Worm (Caenorhabditis elegans) whole organism, L1 larva: ENCODE data around the gene sam-4.

Experiments used
- F16B12.6 ChIP-seq: fragments of 150-350 bp; optimal IDR thresholded peaks from 2 replicates; lab custom pipeline; 2014; ENCODE audit warnings: missing biosample characterization, missing genetic modification characterization
- ceh-8 ChIP-seq: fragments of 200-800 bp; sonication (Bioruptor generic); optimal IDR thresholded peaks from 2 replicates; lab custom pipeline; 2018; ENCODE audit warnings: mild to moderate bottlenecking, missing genetic modification characterization, moderate library complexity, missing compliant biosample characterization
- ceh-88 ChIP-seq: fragments of 200-800 bp; sonication (Bioruptor generic); IDR thresholded peaks from 2 replicates; pipeline ENCODE4 v1.3.6; 2022; ENCODE audit warnings: missing genetic modification characterization, missing compliant biosample characterization
- dpl-1 ChIP-seq, 3 experiments: fragments of 150-350 bp in 2 of 3; sonication (generic microtip) in 1 of 3; optimal IDR thresholded peaks; 2 replicates each; lab custom pipeline; 2014 to 2017; ENCODE audit warnings: missing biosample characterization in 3 of 3, missing genetic modification characterization in 3 of 3, missing genetic modification reagents in 3 of 3
- efl-1 ChIP-seq, 4 experiments: fragments of 150-350 bp; optimal IDR thresholded peaks in 3 of 4; peaks in 1 of 4; 1 replicate in 1 of 4; 2 replicates in 3 of 4; lab custom pipeline; 2014; ENCODE audit warnings: missing biosample characterization in 2 of 4, missing genetic modification characterization in 2 of 4, missing genetic modification reagents in 2 of 4
- efl-3 ChIP-seq: fragments of 200-800 bp; sonication (Bioruptor generic); optimal IDR thresholded peaks from 2 replicates; lab custom pipeline; 2018; ENCODE audit warnings: mild to moderate bottlenecking, missing genetic modification characterization, missing compliant biosample characterization
- elt-3 ChIP-seq, 6 experiments: fragments of 150-350 bp in 1 of 6; sonication (generic microtip); optimal IDR thresholded peaks; 2 replicates each; lab custom pipeline; 2017 to 2018; ENCODE audit warnings: missing biosample characterization in 6 of 6, missing genetic modification characterization in 6 of 6, inconsistent platforms in 1 of 6
- fkh-10 ChIP-seq: sonication (generic microtip); optimal IDR thresholded peaks from 2 replicates; lab custom pipeline; 2017; ENCODE audit warnings: missing biosample characterization, missing genetic modification reagents, missing genetic modification characterization
- fkh-4 ChIP-seq: sonication (generic microtip); optimal IDR thresholded peaks from 2 replicates; lab custom pipeline; 2016; ENCODE audit warnings: missing compliant biosample characterization, missing genetic modification characterization, borderline replicate concordance
- fos-1 ChIP-seq: fragments of 150-350 bp; optimal IDR thresholded peaks from 2 replicates; lab custom pipeline; 2014; ENCODE audit warnings: missing biosample characterization, missing genetic modification characterization
- hpl-2 ChIP-seq: fragments of 150-350 bp; optimal IDR thresholded peaks from 2 replicates; lab custom pipeline; 2014; ENCODE audit warnings: missing biosample characterization, missing genetic modification reagents, missing genetic modification characterization
- isw-1 ChIP-seq: fragments of 200-800 bp; sonication (Bioruptor generic); IDR thresholded peaks from 2 replicates; pipeline ENCODE4 v1.3.6; 2022; ENCODE audit warnings: missing genetic modification characterization, missing compliant biosample characterization
- lin-13 ChIP-seq: fragments of 150-350 bp; optimal IDR thresholded peaks from 2 replicates; lab custom pipeline; 2014; ENCODE audit warnings: missing biosample characterization, missing genetic modification reagents, missing genetic modification characterization
- lin-14 ChIP-seq: fragments of 200-800 bp; sonication (Bioruptor generic); optimal IDR thresholded peaks from 2 replicates; lab custom pipeline; 2018; ENCODE audit warnings: mild to moderate bottlenecking, missing genetic modification characterization, moderate library complexity, missing compliant biosample characterization
- lin-35 ChIP-seq, 2 experiments: fragments of 150-350 bp; optimal IDR thresholded peaks; 2 replicates each; lab custom pipeline; 2014; ENCODE audit warnings: missing biosample characterization in 2 of 2, missing genetic modification characterization in 2 of 2, missing genetic modification reagents in 2 of 2
- lsy-2 ChIP-seq, 2 experiments: fragments of 150-350 bp; optimal IDR thresholded peaks; 2 replicates each; lab custom pipeline; 2014; ENCODE audit warnings: missing biosample characterization in 2 of 2, missing genetic modification characterization in 2 of 2
- mab-9 ChIP-seq: fragments of 200-800 bp; sonication (Bioruptor generic); IDR thresholded peaks from 2 replicates; pipeline ENCODE4 v1.3.6; 2022; ENCODE audit warnings: missing genetic modification reagents, missing genetic modification characterization, missing compliant biosample characterization
- nhr-11 ChIP-seq: fragments of 150-350 bp; optimal IDR thresholded peaks from 2 replicates; lab custom pipeline; 2014; ENCODE audit warnings: missing biosample characterization, missing genetic modification characterization
- nhr-20 ChIP-seq: sonication (generic microtip); optimal IDR thresholded peaks from 2 replicates; lab custom pipeline; 2016; ENCODE audit warnings: mild to moderate bottlenecking, missing genetic modification characterization, missing compliant biosample characterization
- nhr-47 ChIP-seq: sonication (generic microtip); optimal IDR thresholded peaks from 2 replicates; lab custom pipeline; 2016; ENCODE audit warnings: mild to moderate bottlenecking, missing genetic modification characterization, moderate library complexity, missing compliant biosample characterization
- nhr-90 ChIP-seq: sonication (generic microtip); optimal IDR thresholded peaks from 2 replicates; lab custom pipeline; 2016; ENCODE audit warnings: mild to moderate bottlenecking, missing genetic modification characterization, missing compliant biosample characterization; ENCODE audit not compliant: poor library complexity
- skn-1 ChIP-seq: fragments of 150-350 bp; optimal IDR thresholded peaks from 2 replicates; lab custom pipeline; 2014; ENCODE audit warnings: missing biosample characterization, missing genetic modification characterization
- snpc-4 ChIP-seq: fragments of 150-350 bp; optimal IDR thresholded peaks from 2 replicates; lab custom pipeline; 2014; ENCODE audit warnings: missing biosample characterization, missing genetic modification characterization
- snu-23 ChIP-seq: sonication (generic microtip); optimal IDR thresholded peaks from 2 replicates; lab custom pipeline; 2016; ENCODE audit warnings: missing genetic modification characterization, missing compliant biosample characterization
- sptf-1 ChIP-seq: fragments of 150-350 bp; optimal IDR thresholded peaks from 2 replicates; lab custom pipeline; 2014; ENCODE audit warnings: missing biosample characterization, missing genetic modification characterization
- sup-37 ChIP-seq: fragments of 200-800 bp; sonication (Bioruptor generic); optimal IDR thresholded peaks from 2 replicates; lab custom pipeline; 2018; ENCODE audit warnings: mild to moderate bottlenecking, missing genetic modification characterization, missing compliant biosample characterization
- tbx-2 ChIP-seq: sonication (generic microtip); optimal IDR thresholded peaks from 2 replicates; lab custom pipeline; 2016; ENCODE audit warnings: missing genetic modification characterization, missing compliant biosample characterization
- tlp-1 ChIP-seq: fragments of 150-350 bp; optimal IDR thresholded peaks from 2 replicates; lab custom pipeline; 2014; ENCODE audit warnings: missing biosample characterization, missing genetic modification characterization

Gene sam-4

DNA sequence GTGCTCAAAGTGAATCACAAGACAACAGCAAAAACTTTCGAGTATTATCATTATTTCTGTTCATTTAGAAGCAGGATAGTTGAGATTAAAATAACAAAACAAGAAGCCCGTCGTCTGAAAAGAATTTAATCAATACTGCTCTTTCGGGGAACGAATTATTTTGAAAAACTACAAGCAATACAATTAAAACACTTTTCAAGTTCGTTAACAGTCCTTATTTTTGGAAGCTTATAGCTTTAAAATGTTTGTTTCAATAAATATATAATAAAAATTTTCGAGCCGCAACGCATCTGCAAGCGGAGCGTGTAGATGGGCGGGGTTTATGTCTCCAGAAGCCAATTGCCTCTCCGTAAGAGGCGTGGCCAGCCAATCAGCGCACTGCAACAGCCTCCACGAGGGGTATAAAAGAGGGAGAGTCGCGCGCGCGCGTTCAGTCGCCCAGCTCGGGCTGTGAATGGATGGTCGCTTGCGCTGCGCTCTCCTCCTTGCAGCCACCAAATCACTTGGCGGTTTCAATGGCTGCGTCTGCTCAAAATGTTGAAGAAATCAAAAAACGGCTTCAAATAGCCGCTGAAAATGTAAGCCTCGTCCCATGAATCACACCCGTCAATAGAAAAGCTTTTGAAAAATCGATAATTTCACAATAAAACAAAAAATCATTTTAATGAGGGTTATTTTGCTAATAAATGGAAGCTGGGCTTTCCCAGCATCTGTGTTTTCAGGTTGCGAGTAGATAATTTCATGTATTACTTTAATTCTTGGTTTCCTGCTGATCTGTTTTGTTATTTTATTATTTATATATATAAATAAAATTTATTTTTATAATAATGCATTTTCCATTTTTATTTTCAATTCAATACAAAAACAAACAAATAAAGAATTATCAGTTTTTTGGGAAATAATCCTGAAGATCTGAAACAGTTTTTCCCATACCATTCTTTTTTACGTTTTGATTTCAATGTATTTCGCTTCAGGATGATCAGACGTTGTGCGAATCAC, 11.9 kb upstream of the sam-4 start, which contains the start of the genes ift-43 and mdt-26 (continued):
- TF ChIP-seq lsy-2 (tag; optimal IDR thresholded peaks at IDR 0.05; lab: Kevin White, UChicago) (peak; percentile 83 to 90), tbx-2 (tag; lab: Kevin White, UChicago) (peak; percentile 92), fos-1 (no peak), snu-23 (GFP tag; lab: Kevin White, UChicago) (peak; percentile 93), sup-37 (GFP tag; lab: Kevin White, UChicago) (peak; percentile 82), ceh-8 (GFP tag; lab: Kevin White, UChicago) (peak; percentile 58), elt-3 (tag; optimal IDR thresholded peaks at IDR 0.05; lab: Kevin White, UChicago) (peak in 2 of 6 experiments; percentile 57 to 58), hpl-2 (peak; percentile 49), dpl-1 (GFP tag; optimal IDR thresholded peaks at IDR 0.05; lab: Kevin White, UChicago) (peak; percentile 35 to 70 (median 60))

DNA sequence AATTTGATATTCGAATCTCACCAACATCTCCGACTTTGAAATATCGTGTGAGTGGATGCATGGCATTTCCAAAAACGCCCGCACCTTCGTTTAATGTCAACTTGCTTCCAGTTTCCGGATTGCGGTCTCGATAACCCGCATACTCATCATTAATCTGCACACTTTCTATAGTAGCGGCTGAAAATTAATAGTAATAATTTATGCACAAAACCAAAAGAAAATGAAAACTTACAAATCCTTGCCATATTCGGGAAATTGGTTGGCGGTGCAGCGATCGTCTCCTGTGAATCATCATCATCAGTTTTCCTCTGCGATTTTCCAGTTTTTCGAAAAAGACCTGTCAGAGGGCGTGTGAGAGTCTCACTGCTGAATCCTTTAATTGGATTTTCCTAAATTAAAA, 11.1 kb upstream of the sam-4 start:
- TF ChIP-seq mab-9 (GFP tag; lab: Robert Waterston, UW): peak; percentile 27; the same call in 1 of the 2 replicates
- no peak for TF ChIP-seq snpc-4 (tag; lab: Kevin White, UChicago)

DNA sequence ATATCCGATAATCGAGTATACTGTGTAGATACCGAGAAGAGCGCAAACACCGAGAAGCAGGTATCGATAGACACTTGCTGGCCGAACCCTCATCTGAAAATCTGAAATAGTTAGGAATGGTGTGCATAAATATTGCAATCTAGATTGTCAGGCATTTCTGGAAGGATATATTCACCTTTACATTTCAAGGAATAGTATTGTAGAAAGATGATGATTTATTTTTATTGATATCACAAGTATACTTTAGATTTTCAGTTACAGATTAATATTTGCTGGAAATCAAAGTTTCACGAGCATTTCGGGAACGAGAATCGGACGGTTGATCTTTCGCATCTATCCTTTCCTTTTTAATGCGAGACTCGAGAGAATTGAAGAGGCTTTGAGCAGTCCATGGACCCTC, 10.6 kb upstream of the sam-4 start, which contains the start of gene fut-3:
Gene fut-3 (minus strand): TSS at position 101 of the 400 bp plus-strand sequence.
- TF ChIP-seq nhr-20 (no peak), tlp-1 (tag; lab: Kevin White, UChicago) (no peak), mab-9 (GFP tag; lab: Robert Waterston, UW) (no peak), efl-1 (optimal IDR thresholded peaks at IDR 0.05; lab: Kevin White, UChicago) (no peak), efl-1 (GFP tag; optimal IDR thresholded peaks at IDR 0.05 in 1 of 2; lab: Kevin White, UChicago) (peak in 1 of 2 experiments; percentile 39)

DNA sequence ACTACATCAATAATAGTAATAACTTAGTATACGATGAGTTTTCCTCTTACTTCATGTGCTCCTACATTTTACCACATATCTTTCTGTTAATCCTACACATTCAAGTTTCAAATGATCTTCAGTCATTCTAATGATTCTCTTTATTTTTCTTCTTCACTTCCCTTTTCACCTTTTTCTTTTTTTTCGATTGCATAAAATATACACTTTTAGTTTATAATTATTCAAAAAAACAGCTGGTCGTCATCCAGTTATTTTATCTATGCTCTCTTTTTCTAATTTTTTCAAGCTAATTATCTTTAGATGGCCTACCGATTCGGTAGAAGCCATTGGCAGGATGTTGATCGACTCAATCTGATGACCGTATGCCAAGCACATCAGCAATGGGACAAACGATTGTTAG, 5.1 kb upstream of the sam-4 start, which contains the start of gene F59E12.1:
Gene F59E12.1 (plus strand): TSS at position 301 of the 400 bp plus-strand sequence.
- no peak for TF ChIP-seq efl-3 (GFP tag; lab: Kevin White, UChicago)

DNA sequence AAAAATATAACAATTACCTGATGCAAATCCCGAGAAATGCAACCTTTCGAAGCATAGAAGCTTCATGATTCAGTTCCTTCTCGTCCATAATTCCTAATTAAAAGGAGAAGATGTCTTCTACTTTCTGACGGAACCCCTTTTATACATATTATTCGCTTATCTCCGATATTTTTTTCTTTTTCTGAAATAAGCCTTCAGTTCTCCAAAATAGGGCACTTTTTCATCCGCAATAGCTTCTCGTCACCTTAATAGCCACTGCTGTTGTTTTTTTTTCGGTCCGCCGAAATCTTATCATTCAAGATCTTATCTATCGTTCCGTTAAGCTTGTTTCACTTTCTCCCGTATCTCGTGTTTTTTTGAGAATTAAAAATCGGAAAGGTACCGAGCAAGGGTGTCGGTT, 3.2 kb upstream of the sam-4 start, which contains the start of gene bli-2:
Gene bli-2 (minus strand): TSS at position 101 of the 400 bp plus-strand sequence.
- TF ChIP-seq lin-13 (GFP tag; lab: Kevin White, UChicago) (no peak), fos-1 (no peak), ceh-88 (GFP tag; lab: Robert Waterston, UW) (no peak), lin-14 (no peak), fkh-4 (tag; lab: Kevin White, UChicago) (no peak), nhr-47 (no peak), F16B12.6 (no peak), lin-35 (GFP tag; optimal IDR thresholded peaks at IDR 0.05; lab: Kevin White, UChicago) (no peak), fkh-10 (no peak), skn-1 (tag; lab: Kevin White, UChicago) (no peak), nhr-90 (tag; lab: Kevin White, UChicago) (no peak), nhr-11 (tag; lab: Kevin White, UChicago) (no peak), dpl-1 (GFP tag; optimal IDR thresholded peaks at IDR 0.05; lab: Kevin White, UChicago) (no peak), sptf-1 (tag; lab: Kevin White, UChicago) (no peak)
- TF ChIP-seq, all 84 proteins: peak for 0

DNA sequence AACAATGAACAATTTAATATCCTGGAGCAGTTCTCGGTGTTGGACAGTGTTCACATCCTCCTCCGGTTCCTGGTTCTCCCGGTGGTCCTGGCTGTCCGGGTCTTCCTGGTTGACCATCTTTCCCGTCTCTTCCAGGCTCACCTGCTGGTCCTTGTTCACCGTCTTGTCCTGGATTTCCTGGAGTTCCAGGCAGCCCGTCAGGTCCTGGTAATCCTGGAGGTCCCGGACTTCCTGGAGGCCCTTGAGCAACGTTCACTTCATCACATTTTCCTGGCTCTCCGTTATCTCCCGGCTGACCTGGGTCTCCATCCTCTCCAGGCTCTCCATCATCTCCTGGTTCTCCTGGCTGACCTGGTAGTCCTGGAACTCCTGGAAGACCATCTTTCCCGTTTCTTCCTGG, 2.3 kb upstream of the sam-4 start:
- TF ChIP-seq isw-1 (no peak), efl-1 (optimal IDR thresholded peaks at IDR 0.05; lab: Kevin White, UChicago) (no peak), efl-1 (GFP tag; optimal IDR thresholded peaks at IDR 0.05 in 1 of 2; lab: Kevin White, UChicago) (peak in 1 of 2 experiments; percentile 35)
